Worm (Caenorhabditis elegans) whole organism, midembryonic: ENCODE measurements around the gene K08F4.3.

Experiments
- med-1 ChIP-seq: sonication (generic microtip); optimal IDR thresholded peaks from 2 replicates; lab custom pipeline; 2017; ENCODE audit warnings: missing genetic modification characterization, mild to moderate bottlenecking, missing compliant biosample characterization, antibody characterized with exemption, missing genetic modification reagents; ENCODE audit not compliant: insufficient read depth
- tab-1 ChIP-seq: fragments of 200-800 bp; sonication (Bioruptor generic); IDR thresholded peaks from 2 replicates; pipeline ENCODE4 v1.3.6; 2022; ENCODE audit warnings: missing genetic modification characterization, missing compliant biosample characterization
- ztf-23 ChIP-seq: fragments of 200-800 bp; sonication (Bioruptor generic); IDR thresholded peaks from 2 replicates; pipeline ENCODE4 v1.3.6; 2022; ENCODE audit warnings: missing genetic modification reagents, missing genetic modification characterization, missing compliant biosample characterization

DNA sequence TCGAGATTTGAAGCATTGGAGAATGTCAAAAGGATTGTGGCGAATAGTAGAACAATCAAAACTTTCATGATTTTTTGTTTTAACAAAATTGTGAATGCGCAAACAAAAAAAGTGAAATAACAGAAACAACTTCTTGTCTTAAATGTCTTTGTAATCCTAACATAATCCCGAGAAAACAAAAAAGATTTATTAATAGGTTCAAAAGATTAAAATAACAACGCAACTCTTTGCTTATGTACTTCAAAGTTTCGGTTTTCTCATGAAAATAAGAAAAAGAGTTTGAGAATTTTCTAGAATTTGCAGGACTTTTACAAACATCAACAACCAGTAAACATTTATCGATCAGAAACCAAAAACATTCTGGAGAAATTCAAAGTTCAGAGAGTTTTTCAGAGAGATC, 39.3 kb upstream of the K08F4.3 start, which contains the start of gene ttr-39:
- TF ChIP-seq tab-1: no peak
- no peak for TF ChIP-seq med-1 (GFP tag; lab: Kevin White, UChicago)
- TF ChIP-seq ztf-23 (GFP tag; lab: Robert Waterston, UW): no peak
